Worm (Caenorhabditis elegans) whole organism, early embryonic: Measurements from ENCODE around the gene T03F7.7.

Experiments
- F13C5.2 ChIP-seq: sonication (generic microtip); optimal IDR thresholded peaks from 2 replicates; lab custom pipeline; 2017; ENCODE audit warnings: mild to moderate bottlenecking, missing genetic modification characterization, inconsistent platforms, missing compliant biosample characterization
- aly-1 ChIP-seq: sonication (generic microtip); optimal IDR thresholded peaks from 2 replicates; lab custom pipeline; 2016; ENCODE audit warnings: missing genetic modification characterization, missing compliant biosample characterization
- ama-1 ChIP-seq: fragments of 150-350 bp; optimal IDR thresholded peaks from 2 replicates; lab custom pipeline; 2014
- ceh-36 ChIP-seq: sonication (generic microtip); optimal IDR thresholded peaks from 2 replicates; lab custom pipeline; 2016; ENCODE audit warnings: missing genetic modification characterization, inconsistent platforms, missing compliant biosample characterization
- flt-1 ChIP-seq: fragments of 200-800 bp; sonication (Bioruptor generic); IDR thresholded peaks from 2 replicates; pipeline ENCODE4 v1.3.6; 2022; ENCODE audit warnings: missing genetic modification characterization, missing compliant biosample characterization
- tbx-37 ChIP-seq: fragments of 200-800 bp; sonication (Bioruptor generic); conservative IDR thresholded peaks from 2 replicates; pipeline ENCODE4 v1.3.6; 2022; ENCODE audit warnings: missing genetic modification reagents, missing genetic modification characterization, missing compliant biosample characterization

ce11 chrV:11326914-11327367 lies 15.7 kb downstream of the T03F7.7 start, which contains the start of gene tmed-10:
- TF ChIP-seq tbx-37 (GFP tag; lab: Robert Waterston, UW) (no peak), ama-1 (lab: Kevin White, UChicago) (no peak), aly-1 (tag; lab: Kevin White, UChicago) (no peak), ceh-36 (no peak), flt-1 (peak; percentile 50; the same call in 1 of the 2 replicates), F13C5.2 (no peak)
